Worm (Caenorhabditis elegans) whole organism, early embryonic: ENCODE data around the gene Y67D8C.22.

Experiments
- ama-1 ChIP-seq: fragments of 150-350 bp; optimal IDR thresholded peaks from 2 replicates; lab custom pipeline; 2014
- ceh-13 ChIP-seq: fragments of 200-800 bp; sonication (Bioruptor generic); optimal IDR thresholded peaks from 2 replicates; lab custom pipeline; 2018; ENCODE audit warnings: mild to moderate bottlenecking, missing genetic modification characterization, missing compliant biosample characterization
- ets-7 ChIP-seq: sonication (generic microtip); optimal IDR thresholded peaks from 2 replicates; lab custom pipeline; 2016; ENCODE audit warnings: missing genotype, missing genetic modification characterization, missing compliant biosample characterization
- flt-1 ChIP-seq: fragments of 200-800 bp; sonication (Bioruptor generic); IDR thresholded peaks from 2 replicates; pipeline ENCODE4 v1.3.6; 2022; ENCODE audit warnings: missing genetic modification characterization, missing compliant biosample characterization
- hnd-1 ChIP-seq: sonication (generic microtip); optimal IDR thresholded peaks from 2 replicates; lab custom pipeline; 2016; ENCODE audit warnings: missing genetic modification characterization, missing compliant biosample characterization
- tbx-37 ChIP-seq: fragments of 200-800 bp; sonication (Bioruptor generic); conservative IDR thresholded peaks from 2 replicates; pipeline ENCODE4 v1.3.6; 2022; ENCODE audit warnings: missing genetic modification reagents, missing genetic modification characterization, missing compliant biosample characterization

- TF ChIP-seq ceh-13 (GFP tag; lab: Kevin White, UChicago), result no peak
- TF ChIP-seq ama-1, result no peak
- TF ChIP-seq tbx-37, result no peak
- TF ChIP-seq hnd-1 (tag; lab: Kevin White, UChicago), result no peak
- no peak for TF ChIP-seq flt-1 (GFP tag; lab: Robert Waterston, UW)
- no peak for TF ChIP-seq ets-7 (tag; lab: Kevin White, UChicago)
Measured at ce11 chrIV:3029882-3030281, 46.2 kb downstream of the Y67D8C.22 start.
